Fruit fly (Drosophila melanogaster): ENCODE results near the gene eIF2A.
A peak's percentile ranks its signal among the peaks of the same experiment; 100 is the strongest.

eIF2A gene

DNA sequence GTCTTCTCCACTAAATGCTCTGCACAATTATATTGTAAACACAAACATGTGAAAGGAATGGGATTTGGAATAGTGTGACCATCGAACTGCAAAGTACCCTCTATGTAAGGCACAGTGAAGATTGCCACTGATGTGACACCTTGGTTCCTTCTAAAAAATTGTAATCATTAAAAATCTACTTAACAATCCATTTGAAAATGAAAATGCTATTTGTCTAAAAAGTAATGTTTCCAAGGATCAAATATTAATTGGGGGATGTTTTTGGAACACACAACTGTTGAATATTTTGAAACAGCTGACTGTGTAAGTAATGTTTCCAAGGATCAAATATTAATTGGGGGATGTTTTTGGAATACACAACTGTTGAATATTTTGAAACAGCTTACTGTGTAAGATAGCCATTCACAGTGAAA, 3.6 kb downstream of the eIF2A start, which contains the start of gene CG32448 (continued):
- TF ChIP-seq CG13123 (GFP tag; optimal IDR thresholded peaks at IDR 0.05) (peak; percentile 51), CG9437 (GFP tag; optimal IDR thresholded peaks at IDR 0.05) (peak; percentile 41), HLH3B (GFP tag; IDR thresholded peaks at IDR 0.05) (peak; percentile 53; the same call in 1 of the 2 replicates), seq (GFP tag; IDR thresholded peaks at IDR 0.05) (peak; percentile 81), sisA (GFP tag; IDR thresholded peaks at IDR 0.05) (peak; percentile 33; the same call in 1 of the 2 replicates), NFAT (GFP tag; IDR thresholded peaks at IDR 0.05) (peak; percentile 84), kni (GFP tag; optimal IDR thresholded peaks at IDR 0.05) (no peak), CG4424 (GFP tag; optimal IDR thresholded peaks at IDR 0.05) (peak; percentile 45), HLH54F (GFP tag; optimal IDR thresholded peaks at IDR 0.05) (peak; percentile 75), Dek (tag; optimal IDR thresholded peaks at IDR 0.05) (peak; percentile 29), Bteb2 (GFP tag; optimal IDR thresholded peaks at IDR 0.05) (peak; percentile 51), YL-1 (GFP tag; optimal IDR thresholded peaks at IDR 0.05) (no peak), Mrtf (GFP tag; IDR thresholded peaks at IDR 0.05) (peak; percentile 63; the same call in 2 of the 3 replicates), klu (GFP tag; IDR thresholded peaks at IDR 0.05) (no peak), CG2116 (GFP tag; optimal IDR thresholded peaks at IDR 0.05) (peak; percentile 35), trem (tag; optimal IDR thresholded peaks at IDR 0.05) (peak; percentile 69), Bdp1 (GFP tag; optimal IDR thresholded peaks at IDR 0.05) (peak; percentile 0), C15 (GFP tag; IDR thresholded peaks at IDR 0.05) (peak; percentile 60; the same call in 1 of the 3 replicates), H15 (GFP tag; IDR thresholded peaks at IDR 0.05) (peak; percentile 75), CG31388 (GFP tag; optimal IDR thresholded peaks at IDR 0.05) (peak; percentile 1), zen (tag; optimal IDR thresholded peaks at IDR 0.05) (peak; percentile 51), CG12391 (tag; optimal IDR thresholded peaks at IDR 0.05) (peak; percentile 68), CoRest (tag; optimal IDR thresholded peaks at IDR 0.05) (peak; percentile 64), Abd-B (GFP tag; optimal IDR thresholded peaks at IDR 0.05) (peak; percentile 39), Fer3 (tag; optimal IDR thresholded peaks at IDR 0.05) (peak; percentile 34), tll (GFP tag; optimal IDR thresholded peaks at IDR 0.05) (peak in 1 of 2 experiments; percentile 0), dm (GFP tag; optimal IDR thresholded peaks at IDR 0.05) (peak; percentile 76), Spps (tag; optimal IDR thresholded peaks at IDR 0.05) (peak; percentile 36), CG12744 (GFP tag; optimal IDR thresholded peaks at IDR 0.05) (no peak), CG16779 (GFP tag; IDR thresholded peaks at IDR 0.05) (no peak), gsb-n (tag; optimal IDR thresholded peaks at IDR 0.05) (peak; percentile 36), Antp (GFP tag; optimal IDR thresholded peaks at IDR 0.05) (peak; percentile 72), CG30431 (GFP tag; optimal IDR thresholded peaks at IDR 0.05) (peak; percentile 34), CG8388 (GFP tag; optimal IDR thresholded peaks at IDR 0.05) (peak; percentile 81), CG5953 (GFP tag; IDR thresholded peaks at IDR 0.05) (no peak), CG7271 (tag; optimal IDR thresholded peaks at IDR 0.05) (no peak), CG1602 (GFP tag; optimal IDR thresholded peaks at IDR 0.05) (peak; percentile 65), dysf (GFP tag; IDR thresholded peaks at IDR 0.05) (peak; percentile 80), corto (GFP tag; optimal IDR thresholded peaks at IDR 0.05) (no peak), CG10959 (GFP tag; IDR thresholded peaks at IDR 0.05) (peak; percentile 40; the same call in 1 of the 2 replicates), D19A (tag; optimal IDR thresholded peaks at IDR 0.05) (peak; percentile 31), CG10147 (GFP tag; optimal IDR thresholded peaks at IDR 0.05) (peak; percentile 3), ind (GFP tag; optimal IDR thresholded peaks at IDR 0.05) (peak; percentile 73), dmrt11E (tag; optimal IDR thresholded peaks at IDR 0.05) (peak; percentile 60), Vsx1 (GFP tag; optimal IDR thresholded peaks at IDR 0.05) (no peak), esg (GFP tag; conservative IDR thresholded peaks at IDR 0.05) (peak; percentile 54), Ada2b (GFP tag; IDR thresholded peaks at IDR 0.05) (peak; percentile 57), CG3163 (GFP tag; optimal IDR thresholded peaks at IDR 0.05) (peak; percentile 14), CG5180 (GFP tag; optimal IDR thresholded peaks at IDR 0.05) (no peak), sob (GFP tag; IDR thresholded peaks at IDR 0.05) (peak; percentile 75), CG6272 (GFP tag; IDR thresholded peaks at IDR 0.05) (peak; percentile 29; the same call in 1 of the 2 replicates)
